Worm (Caenorhabditis elegans) whole organism, L1 larva: ENCODE data around the gene F25E5.2.

Source experiments
- ama-1 ChIP-seq: fragments of 150-350 bp; optimal IDR thresholded peaks from 2 replicates; lab custom pipeline; 2014
- ceh-8 ChIP-seq: fragments of 200-800 bp; sonication (Bioruptor generic); optimal IDR thresholded peaks from 2 replicates; lab custom pipeline; 2018; ENCODE audit warnings: mild to moderate bottlenecking, missing genetic modification characterization, moderate library complexity, missing compliant biosample characterization
- ces-1 ChIP-seq: fragments of 150-350 bp; optimal IDR thresholded peaks from 2 replicates; lab custom pipeline; 2014; ENCODE audit warnings: missing biosample characterization, missing genetic modification reagents, missing genetic modification characterization
- fkh-10 ChIP-seq: sonication (generic microtip); optimal IDR thresholded peaks from 2 replicates; lab custom pipeline; 2017; ENCODE audit warnings: missing biosample characterization, missing genetic modification reagents, missing genetic modification characterization
- lir-3 ChIP-seq: sonication (generic microtip); optimal IDR thresholded peaks from 2 replicates; lab custom pipeline; 2016; ENCODE audit warnings: mild to moderate bottlenecking, missing genetic modification characterization, moderate library complexity, missing compliant biosample characterization; ENCODE audit not compliant: poor library complexity
- nhr-12 ChIP-seq: sonication (generic microtip); optimal IDR thresholded peaks from 2 replicates; lab custom pipeline; 2017; ENCODE audit warnings: missing biosample characterization, missing genetic modification characterization
- nhr-28 ChIP-seq: fragments of 150-350 bp; optimal IDR thresholded peaks from 2 replicates; lab custom pipeline; 2014; ENCODE audit warnings: missing biosample characterization, missing genetic modification characterization
- sox-4 ChIP-seq: sonication (generic microtip); optimal IDR thresholded peaks from 2 replicates; lab custom pipeline; 2016; ENCODE audit warnings: missing genetic modification characterization, missing compliant biosample characterization
- sup-37 ChIP-seq: fragments of 200-800 bp; sonication (Bioruptor generic); optimal IDR thresholded peaks from 2 replicates; lab custom pipeline; 2018; ENCODE audit warnings: mild to moderate bottlenecking, missing genetic modification characterization, missing compliant biosample characterization
- zag-1 ChIP-seq: fragments of 150-350 bp; optimal IDR thresholded peaks from 2 replicates; lab custom pipeline; 2014; ENCODE audit warnings: missing biosample characterization, missing genetic modification characterization
- zip-4 ChIP-seq: fragments of 200-800 bp; sonication (Bioruptor generic); optimal IDR thresholded peaks from 2 replicates; lab custom pipeline; 2018; ENCODE audit warnings: mild to moderate bottlenecking, missing genetic modification characterization, moderate library complexity, missing compliant biosample characterization

- TF ChIP-seq ceh-8 = no peak
- no peak for TF ChIP-seq sup-37 (GFP tag; lab: Kevin White, UChicago)
- no peak for TF ChIP-seq sox-4 (tag; lab: Kevin White, UChicago)
- TF ChIP-seq lir-3 = no peak
- no peak for TF ChIP-seq zag-1 (tag; lab: Kevin White, UChicago)
- TF ChIP-seq zip-4 (GFP tag; lab: Kevin White, UChicago) = no peak
- no peak for TF ChIP-seq nhr-28 (tag; lab: Kevin White, UChicago)
- no peak for TF ChIP-seq ces-1 (GFP tag; lab: Kevin White, UChicago)
- no peak for TF ChIP-seq ama-1 (lab: Kevin White, UChicago)
- no peak for TF ChIP-seq nhr-12 (tag; lab: Kevin White, UChicago)
- TF ChIP-seq fkh-10 = no peak
These were observed at the start of gene F25E5.2 for ce11 chrV:7455008-7455407.
